Worm (Caenorhabditis elegans): ENCODE data around the gene F09E10.6.

Gene F09E10.6

ce11 chrX:1479190-1479589 lies 18.3 kb downstream of the F09E10.6 start, which contains the start of gene acly-1:
Gene acly-1, plus strand, starts transcription at chrX:1479542.
- TF ChIP-seq nhr-129 (tag; optimal IDR thresholded peaks at IDR 0.05) (peak; percentile 30), C34F6.9 (tag; optimal IDR thresholded peaks at IDR 0.05) (peak; percentile 26), peb-1 (tag; optimal IDR thresholded peaks at IDR 0.05) (no peak), blmp-1 (tag; optimal IDR thresholded peaks at IDR 0.05; ENCODE audit: insufficient read depth) (no peak), crh-2 (tag; optimal IDR thresholded peaks at IDR 0.05) (peak; percentile 28), unc-55 (GFP tag; optimal IDR thresholded peaks at IDR 0.05) (peak; percentile 50)

ce11 chrX:1478569-1478968 lies 18.9 kb downstream of the F09E10.6 start:
- TF ChIP-seq aly-2 (tag; optimal IDR thresholded peaks at IDR 0.05) = no peak
- TF ChIP-seq lsy-2 (tag; optimal IDR thresholded peaks at IDR 0.05) = no peak
- TF ChIP-seq crh-2 (tag; optimal IDR thresholded peaks at IDR 0.05) = no peak
- TF ChIP-seq ZK546.5 (tag; optimal IDR thresholded peaks at IDR 0.05) = no peak
- no peak for TF ChIP-seq mdl-1 (tag; optimal IDR thresholded peaks at IDR 0.05)
- no peak for TF ChIP-seq unc-39 (tag; optimal IDR thresholded peaks at IDR 0.05)
- no peak for TF ChIP-seq Y55F3AM.14 (GFP tag; optimal IDR thresholded peaks at IDR 0.05)
- no peak for TF ChIP-seq ceh-16 (tag; optimal IDR thresholded peaks at IDR 0.05)
- TF ChIP-seq dmd-4 (tag; optimal IDR thresholded peaks at IDR 0.05) = no peak
- no peak for TF ChIP-seq sma-9 (GFP tag; optimal IDR thresholded peaks at IDR 0.05)
- TF ChIP-seq sma-9 (tag; optimal IDR thresholded peaks at IDR 0.05) = no peak

ce11 chrX:1477932-1478331 lies 19.5 kb downstream of the F09E10.6 start:
- TF ChIP-seq dmd-4 (tag; optimal IDR thresholded peaks at IDR 0.05) (no peak), crh-2 (tag; optimal IDR thresholded peaks at IDR 0.05) (peak; percentile 82), peb-1 (tag; optimal IDR thresholded peaks at IDR 0.05) (no peak), Y55F3AM.14 (GFP tag; optimal IDR thresholded peaks at IDR 0.05) (no peak), nhr-21 (tag; optimal IDR thresholded peaks at IDR 0.05) (peak; percentile 80), sma-9 (GFP tag; optimal IDR thresholded peaks at IDR 0.05) (peak; percentile 96), sma-9 (tag; optimal IDR thresholded peaks at IDR 0.05) (no peak), gmeb-1 (tag; optimal IDR thresholded peaks at IDR 0.05) (peak; percentile 19), mdl-1 (tag; optimal IDR thresholded peaks at IDR 0.05) (peak in 1 of 2 experiments; percentile 85), nhr-6 (tag; optimal IDR thresholded peaks at IDR 0.05) (no peak), aly-2 (tag; optimal IDR thresholded peaks at IDR 0.05) (no peak), unc-39 (tag; optimal IDR thresholded peaks at IDR 0.05) (no peak), ceh-82 (tag; optimal IDR thresholded peaks at IDR 0.05) (no peak), sma-3 (GFP tag; optimal IDR thresholded peaks at IDR 0.05) (peak; percentile 66), snpc-4 (tag; optimal IDR thresholded peaks at IDR 0.05) (no peak), lin-39 (tag; optimal IDR thresholded peaks at IDR 0.05) (no peak), nhr-25 (tag; optimal IDR thresholded peaks at IDR 0.05) (peak; percentile 43), egl-27 (tag; optimal IDR thresholded peaks at IDR 0.05) (peak; percentile 69), F13H6.1 (tag; optimal IDR thresholded peaks at IDR 0.05) (peak; percentile 40), fos-1 (tag; optimal IDR thresholded peaks at IDR 0.05) (peak; percentile 76), lsy-2 (tag; optimal IDR thresholded peaks at IDR 0.05) (peak in 1 of 2 experiments; percentile 33)

DNA sequence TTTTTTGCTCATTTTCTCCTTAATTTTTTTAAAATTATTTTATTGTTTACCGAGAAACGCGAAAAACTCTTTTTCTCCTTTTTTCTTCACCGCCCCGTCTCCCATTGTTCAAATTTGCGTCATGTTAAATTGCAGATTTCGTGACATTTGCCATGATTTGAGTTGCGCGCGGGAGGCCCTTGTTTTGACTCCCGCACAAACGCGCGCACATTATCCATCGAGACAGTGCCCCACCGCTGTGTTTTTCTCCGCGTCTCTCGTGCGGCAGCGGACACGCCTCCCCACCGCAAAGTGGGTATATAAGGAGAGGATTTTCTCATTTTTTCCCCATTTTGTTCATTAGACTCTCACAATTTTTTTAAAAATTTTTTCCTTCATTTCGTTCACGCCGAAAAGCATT lies 21.5 kb downstream of the F09E10.6 start:
- no peak for TF ChIP-seq blmp-1 (tag; optimal IDR thresholded peaks at IDR 0.05; ENCODE audit: insufficient read depth)
- no peak for TF ChIP-seq nhr-21 (tag; optimal IDR thresholded peaks at IDR 0.05)
- TF ChIP-seq nhr-237 (tag; optimal IDR thresholded peaks at IDR 0.05) = no peak
- TF ChIP-seq egl-27 (tag; optimal IDR thresholded peaks at IDR 0.05) = no peak
- no peak for TF ChIP-seq crh-2 (tag; optimal IDR thresholded peaks at IDR 0.05)
- no peak for TF ChIP-seq nhr-10 (tag; optimal IDR thresholded peaks at IDR 0.05)

DNA sequence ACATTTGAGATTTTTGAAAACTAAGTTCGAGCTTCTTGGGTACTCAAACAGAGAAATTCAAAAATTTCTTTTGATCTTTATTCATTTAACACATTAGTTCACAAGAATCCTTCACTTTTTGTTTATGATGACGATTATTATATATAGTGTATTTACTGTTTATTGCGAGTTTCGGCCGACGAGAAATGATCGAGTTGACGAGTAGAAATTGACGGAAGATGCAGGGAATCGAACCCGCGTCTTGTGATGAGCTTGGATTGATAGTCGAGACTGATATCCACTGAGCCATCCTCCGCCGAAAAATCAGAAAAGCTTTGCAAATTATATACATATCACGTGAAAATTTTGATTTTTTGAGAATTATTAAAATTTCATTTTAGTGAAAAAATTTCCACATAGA lies 23.7 kb downstream of the F09E10.6 start:
- TF ChIP-seq ZK546.5 (tag; optimal IDR thresholded peaks at IDR 0.05) (no peak), blmp-1 (tag; optimal IDR thresholded peaks at IDR 0.05; ENCODE audit: insufficient read depth) (no peak), fos-1 (tag; optimal IDR thresholded peaks at IDR 0.05) (no peak), ztf-11 (tag; optimal IDR thresholded peaks at IDR 0.05) (no peak), sma-3 (GFP tag; optimal IDR thresholded peaks at IDR 0.05) (no peak), R02D3.7 (tag; optimal IDR thresholded peaks at IDR 0.05) (no peak), ztf-4 (tag; optimal IDR thresholded peaks at IDR 0.05) (no peak), aly-2 (tag; optimal IDR thresholded peaks at IDR 0.05) (no peak), dmd-4 (tag; optimal IDR thresholded peaks at IDR 0.05) (no peak)

- TF ChIP-seq crh-2 (tag; optimal IDR thresholded peaks at IDR 0.05) (no peak), nhr-6 (tag; optimal IDR thresholded peaks at IDR 0.05) (no peak)
These were observed 24.6 kb downstream of the F09E10.6 start, which contains the start of gene D1005.5 for ce11 chrX:1472880-1473279. Gene D1005.5, minus strand, starts transcription at chrX:1472980.

Measured in whole organism, L2 larva.